Worm (Caenorhabditis elegans): Measurements from ENCODE around the gene T01B7.13.

Gene T01B7.13

ce11 chrII:8716231-8716878 is 1.2 kb downstream of the T01B7.13 start, which contains the start of the genes cyn-11 and T01B7.5 (continued):
- no peak for TF ChIP-seq mdl-1 (tag; optimal IDR thresholded peaks at IDR 0.05)

ce11 chrII:8717579-8717978 is 2.4 kb downstream of the T01B7.13 start:
- TF ChIP-seq C04F5.9 (tag; optimal IDR thresholded peaks at IDR 0.05), result no peak
- TF ChIP-seq grh-1 (GFP tag; IDR thresholded peaks at IDR 0.05), result no peak
- peak; percentile 53 for TF ChIP-seq lin-14 (GFP tag; optimal IDR thresholded peaks at IDR 0.05)
- peak; percentile 20 for TF ChIP-seq ztf-4 (tag; optimal IDR thresholded peaks at IDR 0.05)
- TF ChIP-seq blmp-1 (tag; optimal IDR thresholded peaks at IDR 0.05), result peak; percentile 82
- no peak for TF ChIP-seq unc-86 (tag; optimal IDR thresholded peaks at IDR 0.05)
- TF ChIP-seq sptf-1 (tag; optimal IDR thresholded peaks at IDR 0.05), result no peak
- peak in 1 of 6 experiments; percentile 19 for TF ChIP-seq elt-3 (tag; optimal IDR thresholded peaks at IDR 0.05)

DNA sequence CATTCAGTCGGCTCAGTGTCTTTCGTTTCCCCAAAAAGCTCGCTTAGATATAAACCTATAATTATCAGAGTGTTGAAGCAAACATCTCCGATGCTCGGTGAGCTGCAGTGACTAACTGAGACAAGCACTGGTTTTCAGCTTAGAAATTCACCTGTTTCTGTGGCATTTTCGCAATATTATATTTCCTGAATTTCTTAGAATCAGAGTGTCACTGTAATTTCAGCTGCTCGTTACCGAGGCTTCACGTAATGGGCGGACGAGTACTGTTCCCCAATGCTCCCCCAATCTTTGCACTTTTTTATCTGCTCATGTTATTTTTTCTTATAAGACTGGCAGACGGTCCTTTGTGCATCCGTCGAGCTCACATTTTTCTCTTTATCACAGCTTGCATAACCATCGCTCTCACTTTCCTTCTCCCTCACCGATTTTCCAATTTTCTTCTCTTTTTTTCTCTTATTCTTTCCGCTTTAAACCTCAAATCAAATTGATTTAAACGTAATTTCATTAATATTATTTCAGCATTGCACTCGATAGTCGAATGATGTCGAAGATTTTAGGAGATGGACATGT is 6.8 kb downstream of the T01B7.13 start, which contains the start of gene trcs-2:
TSS of gene trcs-2 (plus strand) at position 520 of the 570 bp plus-strand sequence.
- TF ChIP-seq nhr-71 (tag; optimal IDR thresholded peaks at IDR 0.05) (peak; percentile 5), pag-3 (tag; optimal IDR thresholded peaks at IDR 0.05; ENCODE audit: borderline replicate concordance, insufficient read depth) (no peak), xbp-1 (tag; optimal IDR thresholded peaks at IDR 0.05) (no peak), fkh-8 (tag; optimal IDR thresholded peaks at IDR 0.05) (peak; percentile 22), hpl-2 (GFP tag; optimal IDR thresholded peaks at IDR 0.05) (no peak), hlh-4 (tag; optimal IDR thresholded peaks at IDR 0.05) (peak; percentile 90), sox-4 (tag; optimal IDR thresholded peaks at IDR 0.05) (no peak), mdl-1 (tag; optimal IDR thresholded peaks at IDR 0.05) (no peak), lin-13 (GFP tag; optimal IDR thresholded peaks at IDR 0.05) (no peak), unc-130 (tag; optimal IDR thresholded peaks at IDR 0.05) (no peak)

- TF ChIP-seq fos-1 (tag; optimal IDR thresholded peaks at IDR 0.05), result no peak
These were observed 11.5 kb downstream of the T01B7.13 start, which contains the start of gene T01B7.9 for ce11 chrII:8726700-8727099. Gene T01B7.9, minus strand, starts transcription at chrII:8726800.

DNA sequence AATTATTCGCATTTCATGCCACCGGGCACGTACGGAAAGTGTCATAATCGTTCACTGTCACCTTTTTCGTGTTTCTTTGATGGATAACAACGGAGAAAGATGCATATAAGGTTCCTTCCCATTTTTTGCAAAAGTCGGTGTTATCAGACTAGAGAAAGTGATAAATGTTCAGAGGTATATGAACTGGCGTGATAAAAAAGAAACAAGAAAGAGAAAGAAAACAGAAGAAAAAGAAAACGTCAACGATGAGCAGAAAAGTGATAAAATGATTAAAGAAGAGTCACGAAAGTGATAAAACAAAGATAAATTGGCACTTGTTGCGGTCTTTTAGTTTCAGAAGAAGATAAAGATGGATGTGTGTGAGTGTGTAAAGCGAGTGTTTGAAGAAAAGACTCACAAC is 15.1 kb downstream of the T01B7.13 start:
- TF ChIP-seq snpc-4 (tag; optimal IDR thresholded peaks at IDR 0.05), result no peak
- TF ChIP-seq egl-13 (tag; optimal IDR thresholded peaks at IDR 0.05), result no peak
- TF ChIP-seq sup-37 (GFP tag; optimal IDR thresholded peaks at IDR 0.05), result no peak
- TF ChIP-seq nhr-85 (tag), result no peak
- TF ChIP-seq lin-14 (GFP tag; optimal IDR thresholded peaks at IDR 0.05), result peak; percentile 23
- TF ChIP-seq fkh-10 (GFP tag; optimal IDR thresholded peaks at IDR 0.05), result no peak
- TF ChIP-seq C34B4.2 (tag; optimal IDR thresholded peaks at IDR 0.05), result no peak
- no peak for TF ChIP-seq irx-1 (tag; optimal IDR thresholded peaks at IDR 0.05)
- no peak for TF ChIP-seq ztf-4 (tag; optimal IDR thresholded peaks at IDR 0.05)
- TF ChIP-seq F16B12.6 (tag; optimal IDR thresholded peaks at IDR 0.05), result no peak
- TF ChIP-seq dpl-1 (GFP tag; optimal IDR thresholded peaks at IDR 0.05), result no peak
- TF ChIP-seq nhr-84 (tag; optimal IDR thresholded peaks at IDR 0.05), result no peak
- no peak for TF ChIP-seq lin-13 (GFP tag; optimal IDR thresholded peaks at IDR 0.05)
- TF ChIP-seq skn-1 (tag; optimal IDR thresholded peaks at IDR 0.05), result no peak
- TF ChIP-seq rnt-1 (tag; optimal IDR thresholded peaks at IDR 0.05), result peak; percentile 32
- TF ChIP-seq lin-15B (tag; optimal IDR thresholded peaks at IDR 0.05), result no peak
- TF ChIP-seq elt-2 (tag; optimal IDR thresholded peaks at IDR 0.05), result no peak
- TF ChIP-seq aha-1 (tag; optimal IDR thresholded peaks at IDR 0.05), result no peak
- peak in 1 of 6 experiments; percentile 46 for TF ChIP-seq elt-3 (tag; optimal IDR thresholded peaks at IDR 0.05)
- TF ChIP-seq pax-3 (tag; optimal IDR thresholded peaks at IDR 0.05), result no peak
- TF ChIP-seq lsy-2 (tag; optimal IDR thresholded peaks at IDR 0.05), result no peak
- TF ChIP-seq C16A3.4 (tag; optimal IDR thresholded peaks at IDR 0.05), result no peak
- TF ChIP-seq hlh-17 (GFP tag; optimal IDR thresholded peaks at IDR 0.05; ENCODE audit: borderline replicate concordance), result no peak
- TF ChIP-seq nhr-77 (tag; optimal IDR thresholded peaks at IDR 0.05), result no peak
- TF ChIP-seq blmp-1 (tag; optimal IDR thresholded peaks at IDR 0.05), result peak; percentile 93
- TF ChIP-seq ama-1 (optimal IDR thresholded peaks at IDR 0.05), result no peak
- TF ChIP-seq nhr-11 (tag; optimal IDR thresholded peaks at IDR 0.05), result no peak
- TF ChIP-seq sox-4 (tag; optimal IDR thresholded peaks at IDR 0.05), result no peak
- TF ChIP-seq aly-2 (tag; optimal IDR thresholded peaks at IDR 0.05), result no peak
- no peak for TF ChIP-seq pag-3 (tag; optimal IDR thresholded peaks at IDR 0.05; ENCODE audit: borderline replicate concordance, insufficient read depth)

Data from whole organism, L1 larva.